Fruit fly (Drosophila melanogaster) whole organism, embryonic: ENCODE measurements around the gene CG13893.

ENCODE experiments used
- Blimp-1 ChIP-seq: fragments of 200-800 bp; sonication (Bioruptor generic); optimal IDR thresholded peaks from 3 replicates; lab custom pipeline; 2018; ENCODE audit warnings: missing biosample characterization, missing genetic modification characterization, mild to moderate bottlenecking, moderate library complexity, missing genetic modification reagents
- Bteb2 ChIP-seq: fragments of 200-800 bp; sonication (Bioruptor generic); optimal IDR thresholded peaks from 2 replicates; lab custom pipeline; 2016; ENCODE audit warnings: missing biosample characterization, missing genetic modification characterization
- CG10209 ChIP-seq: fragments of 200-800 bp; sonication (Bioruptor generic); optimal IDR thresholded peaks from 3 replicates; lab custom pipeline; 2017; ENCODE audit warnings: missing biosample characterization, mild to moderate bottlenecking, missing genetic modification characterization, missing genetic modification reagents
- CG10321 ChIP-seq: fragments of 200-800 bp; sonication (Bioruptor generic); IDR thresholded peaks from 2 replicates; pipeline ENCODE4 v1.3.6; 2022; ENCODE audit warnings: missing biosample characterization, missing genetic modification characterization
- CG10565 ChIP-seq: fragments of 200-800 bp; sonication (Bioruptor generic); optimal IDR thresholded peaks from 3 replicates; lab custom pipeline; 2016; ENCODE audit warnings: missing biosample characterization, mild to moderate bottlenecking, missing genetic modification characterization
- CG12769 ChIP-seq: fragments of 200-800 bp; sonication (Bioruptor generic); optimal IDR thresholded peaks from 2 replicates; lab custom pipeline; 2019; ENCODE audit warnings: missing biosample characterization, mild to moderate bottlenecking, missing genetic modification characterization, moderate library complexity
- CG17328 ChIP-seq: fragments of 200-800 bp; sonication (Bioruptor generic); IDR thresholded peaks from 2 replicates; pipeline ENCODE4 v1.3.6; 2022; ENCODE audit warnings: missing biosample characterization, missing genetic modification characterization
- CG17385 ChIP-seq: fragments of 200-800 bp; sonication (Bioruptor generic); optimal IDR thresholded peaks from 3 replicates; lab custom pipeline; 2018; ENCODE audit warnings: missing biosample characterization, mild to moderate bottlenecking, missing genetic modification characterization
- CG2116 ChIP-seq: fragments of 200-800 bp; sonication (Bioruptor generic); optimal IDR thresholded peaks from 3 replicates; lab custom pipeline; 2018; ENCODE audit warnings: missing biosample characterization, mild to moderate bottlenecking, missing genetic modification characterization
- CG30403 ChIP-seq: fragments of 200-800 bp; sonication (Bioruptor generic); optimal IDR thresholded peaks from 3 replicates; lab custom pipeline; 2016; ENCODE audit warnings: missing biosample characterization, missing genetic modification characterization
- CG31365 ChIP-seq: fragments of 200-800 bp; sonication (Bioruptor generic); optimal IDR thresholded peaks from 2 replicates; lab custom pipeline; 2018; ENCODE audit warnings: missing biosample characterization, mild to moderate bottlenecking, missing genetic modification characterization
- CG32767 ChIP-seq: fragments of 200-800 bp; sonication (Bioruptor generic); IDR thresholded peaks from 2 replicates; pipeline ENCODE4 v1.3.6; 2022; ENCODE audit warnings: missing biosample characterization, missing genetic modification characterization
- CG33213 ChIP-seq: fragments of 200-800 bp; sonication (Bioruptor generic); optimal IDR thresholded peaks from 3 replicates; lab custom pipeline; 2016; ENCODE audit warnings: missing biosample characterization, missing genetic modification characterization
- CG7786 ChIP-seq: fragments of 200-800 bp; sonication (Bioruptor generic); optimal IDR thresholded peaks from 2 replicates; lab custom pipeline; 2016; ENCODE audit warnings: missing biosample characterization, missing genetic modification characterization
- CG9876 ChIP-seq: fragments of 200-800 bp; sonication (Bioruptor generic); optimal IDR thresholded peaks from 2 replicates; lab custom pipeline; 2016; ENCODE audit warnings: missing biosample characterization, missing genetic modification characterization
- Dfd ChIP-seq, 2 experiments: fragments of >200 bp; optimal IDR thresholded peaks; 2 replicates each; lab custom pipeline; 2017; ENCODE audit warnings: missing biosample characterization in 2 of 2, missing genetic modification characterization in 2 of 2
- Doc2 ChIP-seq: fragments of 200-800 bp; sonication (Bioruptor generic); IDR thresholded peaks from 2 replicates; pipeline ENCODE4 v1.3.6; 2022; ENCODE audit warnings: missing biosample characterization, missing genetic modification characterization
- GATAe ChIP-seq: fragments of 200-800 bp; sonication (Bioruptor generic); conservative IDR thresholded peaks from 2 replicates; pipeline ENCODE4 v1.3.6; 2022; ENCODE audit warnings: missing biosample characterization, missing genetic modification characterization
- Gug ChIP-seq: fragments of 200-800 bp; sonication (Bioruptor generic); IDR thresholded peaks from 4 replicates; pipeline ENCODE4 v1.3.6; 2022; ENCODE audit warnings: missing biosample characterization, missing genetic modification characterization
- HmgZ ChIP-seq: fragments of 200-800 bp; sonication (Bioruptor generic); optimal IDR thresholded peaks from 2 replicates; lab custom pipeline; 2018; ENCODE audit warnings: missing biosample characterization, mild to moderate bottlenecking, missing genetic modification characterization
- Hmr ChIP-seq: fragments of 200-800 bp; sonication (Bioruptor generic); optimal IDR thresholded peaks from 3 replicates; lab custom pipeline; 2017; ENCODE audit warnings: mild to moderate bottlenecking, missing biosample characterization, missing genetic modification reagents, missing genetic modification characterization
- Hsf ChIP-seq: fragments of 200-800 bp; sonication (Bioruptor generic); optimal IDR thresholded peaks from 3 replicates; lab custom pipeline; 2016; ENCODE audit warnings: missing biosample characterization, missing genetic modification characterization
- Jarid2 ChIP-seq: fragments of 200-800 bp; sonication (Bioruptor generic); optimal IDR thresholded peaks from 3 replicates; lab custom pipeline; 2017; ENCODE audit warnings: mild to moderate bottlenecking, missing biosample characterization, missing genetic modification reagents, missing genetic modification characterization
- MTF-1 ChIP-seq: fragments of 200-800 bp; sonication (Bioruptor generic); optimal IDR thresholded peaks from 2 replicates; lab custom pipeline; 2018; ENCODE audit warnings: missing biosample characterization, mild to moderate bottlenecking, missing genetic modification characterization, borderline replicate concordance
- NC2α ChIP-seq: fragments of 200-800 bp; sonication (Bioruptor generic); optimal IDR thresholded peaks from 2 replicates; lab custom pipeline; 2016; ENCODE audit warnings: missing biosample characterization, missing genetic modification characterization
- Neu2 ChIP-seq: fragments of 200-800 bp; sonication (Bioruptor generic); optimal IDR thresholded peaks from 3 replicates; lab custom pipeline; 2016; ENCODE audit warnings: missing biosample characterization, missing genetic modification characterization, borderline replicate concordance
- Oli ChIP-seq: fragments of 200-800 bp; sonication (Bioruptor generic); optimal IDR thresholded peaks from 2 replicates; lab custom pipeline; 2018; ENCODE audit warnings: missing biosample characterization, mild to moderate bottlenecking, missing genetic modification characterization, moderate library complexity
- Opbp ChIP-seq: fragments of 200-800 bp; sonication (Bioruptor generic); IDR thresholded peaks from 3 replicates; pipeline ENCODE4 v1.3.6; 2022; ENCODE audit warnings: missing biosample characterization, missing genetic modification characterization; ENCODE audit not compliant: partially characterized antibody
- PHDP ChIP-seq: fragments of 200-800 bp; sonication (Bioruptor generic); optimal IDR thresholded peaks from 3 replicates; lab custom pipeline; 2018; ENCODE audit warnings: missing biosample characterization, mild to moderate bottlenecking, missing genetic modification characterization, moderate library complexity
- Sox100B ChIP-seq: fragments of 200-800 bp; sonication (Bioruptor generic); optimal IDR thresholded peaks from 3 replicates; lab custom pipeline; 2018; ENCODE audit warnings: missing biosample characterization, mild to moderate bottlenecking, missing genetic modification characterization
- al ChIP-seq: fragments of 200-800 bp; sonication (Bioruptor generic); IDR thresholded peaks from 2 replicates; pipeline ENCODE4 v1.3.6; 2022; ENCODE audit warnings: missing biosample characterization, missing genetic modification characterization
- amos ChIP-seq: fragments of 200-800 bp; sonication (Bioruptor generic); IDR thresholded peaks from 2 replicates; pipeline ENCODE4 v1.3.6; 2022; ENCODE audit warnings: missing biosample characterization, missing genetic modification characterization; ENCODE audit not compliant: partially characterized antibody
- ap ChIP-seq: fragments of 200-800 bp; sonication (Bioruptor generic); IDR thresholded peaks from 2 replicates; pipeline ENCODE4 v1.3.6; 2022; ENCODE audit warnings: missing biosample characterization, missing genetic modification characterization
- chn ChIP-seq: fragments of 200-800 bp; sonication (Bioruptor generic); optimal IDR thresholded peaks from 2 replicates; lab custom pipeline; 2016; ENCODE audit warnings: missing biosample characterization, missing genetic modification characterization
- crol ChIP-seq: fragments of 200-800 bp; sonication (Bioruptor generic); IDR thresholded peaks from 2 replicates; pipeline ENCODE4 v1.3.6; 2022; ENCODE audit warnings: missing biosample characterization, missing genetic modification characterization
- esg ChIP-seq: fragments of 200-800 bp; sonication (Bioruptor generic); conservative IDR thresholded peaks from 2 replicates; pipeline ENCODE4 v1.3.6; 2022; ENCODE audit warnings: missing biosample characterization, missing genetic modification characterization
- eve ChIP-seq, 2 experiments: fragments of >200 bp; optimal IDR thresholded peaks; 2 replicates each; lab custom pipeline; 2017; ENCODE audit warnings: missing biosample characterization in 2 of 2, missing genetic modification characterization in 2 of 2
- gt ChIP-seq: fragments of 200-800 bp; sonication (Bioruptor generic); IDR thresholded peaks from 2 replicates; pipeline ENCODE4 v1.3.6; 2022; ENCODE audit warnings: missing biosample characterization, missing genetic modification characterization
- hb ChIP-seq: fragments of 200-800 bp; sonication (Bioruptor generic); IDR thresholded peaks from 3 replicates; pipeline ENCODE4 v1.3.6; 2022; ENCODE audit warnings: missing biosample characterization, missing genetic modification characterization; ENCODE audit not compliant: partially characterized antibody
- lmd ChIP-seq: fragments of 200-800 bp; sonication (Bioruptor generic); IDR thresholded peaks from 2 replicates; pipeline ENCODE4 v1.3.6; 2022; ENCODE audit warnings: missing biosample characterization, missing genetic modification characterization
- lola ChIP-seq, 3 experiments: fragments of >200 bp in 2 of 3; fragments of 200-800 bp in 1 of 3; sonication (Bioruptor generic) in 1 of 3; optimal IDR thresholded peaks; 2 replicates each; lab custom pipeline; 2017 to 2019; ENCODE audit warnings: missing biosample characterization in 3 of 3, missing genetic modification characterization in 3 of 3, mild to moderate bottlenecking in 1 of 3, moderate library complexity in 1 of 3
- sens-2 ChIP-seq: fragments of 200-800 bp; sonication (Bioruptor generic); IDR thresholded peaks from 2 replicates; pipeline ENCODE4 v1.3.6; 2022; ENCODE audit warnings: missing biosample characterization, missing genetic modification characterization
- stwl ChIP-seq: fragments of 200-800 bp; sonication (Bioruptor generic); optimal IDR thresholded peaks from 3 replicates; lab custom pipeline; 2018; ENCODE audit warnings: missing biosample characterization, mild to moderate bottlenecking, missing genetic modification characterization, moderate library complexity
- tx ChIP-seq: fragments of 200-800 bp; sonication (Bioruptor generic); optimal IDR thresholded peaks from 2 replicates; lab custom pipeline; 2016; ENCODE audit warnings: missing biosample characterization, missing genetic modification characterization
- unpg ChIP-seq: fragments of 200-800 bp; sonication (Bioruptor generic); optimal IDR thresholded peaks from 3 replicates; lab custom pipeline; 2018; ENCODE audit warnings: missing biosample characterization, mild to moderate bottlenecking, missing genetic modification characterization, moderate library complexity
- wdn ChIP-seq: fragments of 200-800 bp; sonication (Bioruptor generic); IDR thresholded peaks from 2 replicates; pipeline ENCODE4 v1.3.6; 2022; ENCODE audit warnings: missing biosample characterization, missing genetic modification characterization
- wor ChIP-seq: fragments of 200-800 bp; sonication (Bioruptor generic); IDR thresholded peaks from 2 replicates; pipeline ENCODE4 v1.3.6; 2022; ENCODE audit warnings: missing biosample characterization, missing genetic modification characterization

Gene CG13893

DNA sequence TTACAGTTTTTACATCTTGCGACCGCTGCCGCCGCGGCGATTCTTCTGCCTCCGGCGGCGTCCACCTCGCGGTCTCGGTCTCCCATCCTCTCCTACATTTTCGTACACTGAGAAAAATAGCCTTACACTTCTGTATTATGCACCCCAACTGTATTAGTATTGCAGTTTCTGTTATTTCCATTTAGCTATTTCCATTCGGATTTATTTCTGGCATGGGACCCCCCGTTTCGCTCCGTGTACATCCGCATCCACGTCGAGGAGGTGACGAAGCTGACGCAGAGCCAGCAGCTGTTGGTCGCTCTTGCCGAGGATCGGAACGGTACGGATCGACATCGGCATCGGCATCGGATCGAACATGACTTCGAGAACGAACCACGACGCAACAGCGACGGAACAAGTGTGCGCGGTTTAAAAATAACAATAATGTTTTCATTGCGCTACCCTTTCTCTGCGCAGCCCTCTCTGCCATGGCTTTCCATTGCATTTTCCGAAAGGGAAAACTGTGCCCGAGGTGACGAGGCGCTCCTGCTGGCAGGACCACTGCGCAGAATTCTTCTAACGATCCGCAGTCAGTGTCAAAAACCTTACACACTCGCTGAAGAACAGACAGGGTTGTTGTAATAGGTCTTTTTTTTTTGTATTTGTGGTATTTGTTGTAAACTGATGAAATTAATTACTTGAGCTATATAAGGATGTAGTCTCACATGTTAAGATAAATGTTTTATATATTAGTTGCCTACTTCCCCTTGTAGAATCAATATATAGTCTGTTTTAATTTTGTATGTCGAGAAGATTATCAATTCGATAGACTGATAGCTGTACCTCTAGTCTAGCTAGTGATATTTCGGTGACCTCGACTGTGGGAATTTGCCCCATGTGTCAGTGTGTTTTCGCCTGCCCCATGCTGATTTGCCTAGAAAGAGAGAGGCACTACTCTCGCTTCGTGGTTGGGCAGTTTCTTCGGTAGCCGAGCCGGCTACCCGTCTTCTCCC lies 14.2 kb downstream of the CG13893 start (continued):
- TF ChIP-seq gt (peak; percentile 86), chn (GFP tag; lab: Kevin White, UChicago) (peak; percentile 93), CG10209 (GFP tag; lab: Kevin White, UChicago) (peak; percentile 86), Opbp (GFP tag; lab: Robert Waterston, UW) (0 out of 3 replicates have a peak, but pooled peaks have one; percentile 7), Hsf (GFP tag; lab: Kevin White, UChicago) (peak; percentile 89), CG31365 (tag; lab: Kevin White, UChicago) (peak; percentile 70), CG32767 (GFP tag; lab: Robert Waterston, UW) (peak; percentile 75), CG30403 (GFP tag; lab: Kevin White, UChicago) (peak; percentile 90), lmd (peak; percentile 93), lola (GFP tag; optimal IDR thresholded peaks at IDR 0.05; lab: Kevin White, UChicago) (peak in 1 of 3 experiments; percentile 80), tx (GFP tag; lab: Kevin White, UChicago) (peak; percentile 88), MTF-1 (GFP tag; lab: Kevin White, UChicago) (peak; percentile 87), hb (GFP tag; lab: Robert Waterston, UW) (no peak), CG2116 (GFP tag; lab: Kevin White, UChicago) (peak; percentile 40), wdn (GFP tag; lab: Robert Waterston, UW) (peak; percentile 86), CG17385 (GFP tag; lab: Kevin White, UChicago) (peak; percentile 78), Jarid2 (GFP tag; lab: Kevin White, UChicago) (peak; percentile 59), CG7786 (peak; percentile 94), stwl (peak; percentile 28), CG12769 (tag; lab: Kevin White, UChicago) (peak; percentile 96), amos (GFP tag; lab: Robert Waterston, UW) (no peak), CG33213 (peak; percentile 87), Dfd (GFP tag; optimal IDR thresholded peaks at IDR 0.05; lab: Kevin White, UChicago) (no peak), Bteb2 (GFP tag; lab: Kevin White, UChicago) (peak; percentile 83), unpg (GFP tag; lab: Kevin White, UChicago) (peak; percentile 90), Doc2 (peak; percentile 70), sens-2 (GFP tag; lab: Robert Waterston, UW) (peak; percentile 87), Hmr (GFP tag; lab: Kevin White, UChicago) (peak; percentile 85), esg (GFP tag; lab: Robert Waterston, UW) (peak; percentile 86), HmgZ (tag; lab: Kevin White, UChicago) (peak; percentile 88), al (GFP tag; lab: Robert Waterston, UW) (peak; percentile 85), CG9876 (peak; percentile 89), Neu2 (GFP tag; lab: Kevin White, UChicago) (peak; percentile 71), GATAe (no peak; the same call in 1 of the 2 replicates), Oli (tag; lab: Kevin White, UChicago) (peak; percentile 87), crol (GFP tag; lab: Robert Waterston, UW) (peak; percentile 41; the same call in 1 of the 2 replicates), wor (peak; percentile 67), eve (GFP tag; optimal IDR thresholded peaks at IDR 0.05; lab: Kevin White, UChicago) (no peak), Sox100B (GFP tag; lab: Kevin White, UChicago) (no peak), CG10321 (peak; percentile 34; the same call in 1 of the 2 replicates), CG17328 (peak; percentile 93), NC2α (GFP tag; lab: Kevin White, UChicago) (peak; percentile 90), CG10565 (GFP tag; lab: Kevin White, UChicago) (peak; percentile 37), Gug (GFP tag; lab: Robert Waterston, UW) (peak; percentile 95), ap (GFP tag; lab: Robert Waterston, UW) (peak; percentile 81), PHDP (tag; lab: Kevin White, UChicago) (peak; percentile 86), Blimp-1 (GFP tag; lab: Kevin White, UChicago) (peak; percentile 82)
